Worm (Caenorhabditis elegans): ENCODE data around the gene egl-46.

DNA sequence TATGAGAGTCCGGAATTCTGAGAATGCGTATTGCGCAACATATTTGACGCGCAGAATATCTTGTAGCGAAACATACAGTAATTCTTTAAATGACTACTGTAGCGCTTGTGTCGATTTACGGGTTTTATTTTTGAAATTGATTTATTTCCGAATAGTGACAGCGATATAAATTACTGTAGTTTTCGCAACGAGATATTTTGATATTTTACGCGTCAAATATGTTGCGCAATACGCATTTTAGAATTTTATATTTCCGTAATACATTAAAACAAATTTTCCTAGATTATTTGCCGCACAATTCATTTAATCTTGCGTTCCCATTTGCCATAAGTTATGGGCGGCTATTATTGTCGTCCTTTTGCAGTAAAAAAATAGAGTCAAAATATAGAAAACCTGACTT lies 24.0 kb upstream of the egl-46 start:
- no peak for TF ChIP-seq tbx-2 (tag; optimal IDR thresholded peaks at IDR 0.05)
- TF ChIP-seq dmd-4 (tag; optimal IDR thresholded peaks at IDR 0.05; ENCODE audit: borderline replicate concordance) = no peak
- TF ChIP-seq nfya-1 (tag; optimal IDR thresholded peaks at IDR 0.05) = no peak
- no peak for TF ChIP-seq unc-55 (GFP tag; optimal IDR thresholded peaks at IDR 0.05)
- TF ChIP-seq pha-2 (tag; optimal IDR thresholded peaks at IDR 0.05) = no peak
- TF ChIP-seq nhr-232 (tag; optimal IDR thresholded peaks at IDR 0.05) = no peak
- TF ChIP-seq K02D7.2 (tag; optimal IDR thresholded peaks at IDR 0.05) = no peak
- no peak for TF ChIP-seq fkh-10 (GFP tag; optimal IDR thresholded peaks at IDR 0.05)
- TF ChIP-seq odd-2 (tag; optimal IDR thresholded peaks at IDR 0.05) = no peak
- TF ChIP-seq pag-3 (tag; optimal IDR thresholded peaks at IDR 0.05; ENCODE audit: borderline replicate concordance) = no peak
- no peak for TF ChIP-seq sox-2 (GFP tag; IDR thresholded peaks at IDR 0.05)
- no peak for TF ChIP-seq ama-1 (optimal IDR thresholded peaks at IDR 0.05)
- no peak for TF ChIP-seq tbx-7 (tag; optimal IDR thresholded peaks at IDR 0.05)
- no peak for TF ChIP-seq C08G9.2 (tag; optimal IDR thresholded peaks at IDR 0.05)
